Worm (Caenorhabditis elegans) whole organism, mixed stage, embryonic: ENCODE measurements around the gene puf-9.

Experiments
- M03D4.4 ChIP-seq: sonication (generic microtip); optimal IDR thresholded peaks from 2 replicates; lab custom pipeline; 2017; ENCODE audit warnings: mild to moderate bottlenecking, missing genetic modification characterization, missing compliant biosample characterization
- blmp-1 ChIP-seq: fragments of 150-350 bp; optimal IDR thresholded peaks from 2 replicates; lab custom pipeline; 2014; ENCODE audit warnings: missing biosample characterization, missing genetic modification characterization
- ceh-43 ChIP-seq: fragments of 200-800 bp; sonication (Bioruptor generic); optimal IDR thresholded peaks from 2 replicates; lab custom pipeline; 2018; ENCODE audit warnings: mild to moderate bottlenecking, missing genetic modification characterization, moderate library complexity, missing compliant biosample characterization
- ces-1 ChIP-seq: fragments of 150-350 bp; optimal IDR thresholded peaks from 2 replicates; lab custom pipeline; 2014; ENCODE audit warnings: missing biosample characterization, missing genetic modification reagents, missing genetic modification characterization
- mls-2 ChIP-seq: sonication (generic microtip); optimal IDR thresholded peaks from 2 replicates; lab custom pipeline; 2016; ENCODE audit warnings: mild to moderate bottlenecking, missing genetic modification characterization, moderate library complexity, missing compliant biosample characterization
- nhr-12 ChIP-seq: fragments of 150-350 bp; optimal IDR thresholded peaks from 2 replicates; lab custom pipeline; 2014; ENCODE audit warnings: missing biosample characterization, missing genetic modification characterization
- snpc-4 ChIP-seq: fragments of 150-350 bp; optimal IDR thresholded peaks from 2 replicates; lab custom pipeline; 2014; ENCODE audit warnings: missing biosample characterization, missing genetic modification characterization
- ztf-11 ChIP-seq: fragments of 150-350 bp; optimal IDR thresholded peaks from 2 replicates; lab custom pipeline; 2014; ENCODE audit warnings: missing biosample characterization, missing genetic modification characterization

- TF ChIP-seq snpc-4 (no peak), ztf-11 (tag; lab: Kevin White, UChicago) (no peak), nhr-12 (no peak), ceh-43 (GFP tag; lab: Kevin White, UChicago) (no peak), mls-2 (tag; lab: Kevin White, UChicago) (no peak), ces-1 (GFP tag; lab: Kevin White, UChicago) (no peak), blmp-1 (tag; lab: Kevin White, UChicago) (no peak), M03D4.4 (tag; lab: Kevin White, UChicago) (no peak)
These were observed 24.3 kb upstream of the puf-9 start for ce11 chrX:5817078-5817477.
